Worm (Caenorhabditis elegans) whole organism, young adult: Measurements from ENCODE around the gene dbl-1.

Source experiments
- F52B5.7 ChIP-seq: sonication (generic microtip); optimal IDR thresholded peaks from 2 replicates; lab custom pipeline; 2016; ENCODE audit warnings: mild to moderate bottlenecking, missing genetic modification characterization, missing compliant biosample characterization
- ama-1 ChIP-seq, 3 experiments: fragments of 150-350 bp in 1 of 3; sonication (generic microtip) in 2 of 3; optimal IDR thresholded peaks; 2 replicates each; lab custom pipeline; 2014 to 2018; ENCODE audit warnings: missing biosample characterization in 2 of 3, missing genetic modification characterization in 2 of 3, missing genetic modification reagents in 2 of 3
- ceh-58 ChIP-seq: fragments of 200-800 bp; sonication (Bioruptor generic); IDR thresholded peaks from 2 replicates; pipeline ENCODE4 v1.3.6; 2022; ENCODE audit warnings: missing genetic modification characterization, missing compliant biosample characterization
- him-1 ChIP-seq: sonication (generic microtip); optimal IDR thresholded peaks from 2 replicates; lab custom pipeline; 2016; ENCODE audit warnings: missing genotype, missing genetic modification reagents, missing genetic modification characterization, missing compliant biosample characterization
- repo-1 ChIP-seq: sonication (generic microtip); optimal IDR thresholded peaks from 2 replicates; lab custom pipeline; 2017; ENCODE audit warnings: mild to moderate bottlenecking, missing genetic modification characterization, missing compliant biosample characterization
- tbp1 ChIP-seq: fragments of 200-800 bp; sonication (Bioruptor generic); optimal IDR thresholded peaks from 2 replicates; lab custom pipeline; 2018; ENCODE audit warnings: mild to moderate bottlenecking, missing genetic modification characterization, missing compliant biosample characterization
- unc-130 ChIP-seq: sonication (generic microtip); optimal IDR thresholded peaks from 2 replicates; lab custom pipeline; 2016; ENCODE audit warnings: missing genetic modification reagents, missing genetic modification characterization, missing compliant biosample characterization
- unc-62 ChIP-seq: fragments of 150-350 bp; optimal IDR thresholded peaks from 2 replicates; lab custom pipeline; 2014; ENCODE audit warnings: missing biosample characterization, missing genetic modification reagents, missing genetic modification characterization

ce11 chrV:6758017-6758416, at the start of gene dbl-1:
- TF ChIP-seq unc-62 (no peak), F52B5.7 (tag; lab: Kevin White, UChicago) (no peak), ceh-58 (GFP tag; lab: Robert Waterston, UW) (no peak), him-1 (no peak), tbp1 (GFP tag; lab: Kevin White, UChicago) (no peak), repo-1 (tag; lab: Kevin White, UChicago) (no peak), ama-1 (optimal IDR thresholded peaks at IDR 0.05; lab: Kevin White, UChicago) (no peak), ama-1 (GFP tag; optimal IDR thresholded peaks at IDR 0.05; lab: Kevin White, UChicago) (no peak), unc-130 (no peak)
